Worm (Caenorhabditis elegans): ENCODE results near the gene fmil-1.

Gene fmil-1

ce11 chrIV:3611845-3612244 is 56.7 kb downstream of the fmil-1 start (continued):
- TF ChIP-seq set-16 (GFP tag; IDR thresholded peaks at IDR 0.05) (peak; percentile 49; the same call in 1 of the 2 replicates), aly-2 (tag; optimal IDR thresholded peaks at IDR 0.05) (no peak), hlh-11 (tag; optimal IDR thresholded peaks at IDR 0.05) (peak; percentile 97), ceh-32 (tag; optimal IDR thresholded peaks at IDR 0.05; ENCODE audit: poor library complexity) (no peak), lim-7 (GFP tag; IDR thresholded peaks at IDR 0.05) (no peak), ceh-28 (tag; optimal IDR thresholded peaks at IDR 0.05) (no peak), Y105C5A.15 (GFP tag; IDR thresholded peaks at IDR 0.05) (no peak), lin-1 (GFP tag; IDR thresholded peaks at IDR 0.05) (peak; percentile 84), pqm-1 (tag; optimal IDR thresholded peaks at IDR 0.05) (peak; percentile 82), lir-3 (tag; optimal IDR thresholded peaks at IDR 0.05) (no peak), dmd-6 (GFP tag; IDR thresholded peaks at IDR 0.05) (peak; percentile 87), mes-2 (tag; optimal IDR thresholded peaks at IDR 0.05; ENCODE audit: poor library complexity, severe bottlenecking) (peak; percentile 43), saeg-2 (GFP tag; IDR thresholded peaks at IDR 0.05) (peak; percentile 76; the same call in 1 of the 2 replicates), madf-5 (GFP tag; IDR thresholded peaks at IDR 0.05) (no peak), daf-12 (tag; optimal IDR thresholded peaks at IDR 0.05) (no peak), mep-1 (tag; optimal IDR thresholded peaks at IDR 0.05) (no peak), ctbp-1 (GFP tag; IDR thresholded peaks at IDR 0.05) (no peak), unc-130 (GFP tag; optimal IDR thresholded peaks at IDR 0.05) (no peak), dmd-8 (GFP tag; IDR thresholded peaks at IDR 0.05) (0 out of 2 replicates have a peak, but pooled peaks have one; percentile 10), rbr-2 (tag; optimal IDR thresholded peaks at IDR 0.05) (no peak), nhr-10 (tag; optimal IDR thresholded peaks at IDR 0.05) (peak; percentile 52), mxl-2 (GFP tag; conservative IDR thresholded peaks at IDR 0.05) (no peak), vab-7 (GFP tag; IDR thresholded peaks at IDR 0.05) (no peak), ceh-62 (tag; optimal IDR thresholded peaks at IDR 0.05) (no peak), egl-27 (tag; optimal IDR thresholded peaks at IDR 0.05) (no peak), hlh-30 (tag; optimal IDR thresholded peaks at IDR 0.05; ENCODE audit: insufficient read depth) (peak; percentile 80), mxl-3 (GFP tag; optimal IDR thresholded peaks at IDR 0.05) (peak; percentile 62), nhr-77 (tag; optimal IDR thresholded peaks at IDR 0.05) (peak; percentile 64), daf-19 (GFP tag; conservative IDR thresholded peaks at IDR 0.05) (no peak), nhr-28 (tag; optimal IDR thresholded peaks at IDR 0.05) (peak; percentile 89), nhr-102 (tag; optimal IDR thresholded peaks at IDR 0.05) (peak; percentile 86), gei-8 (GFP tag; optimal IDR thresholded peaks at IDR 0.05) (peak; percentile 59), php-3 (GFP tag; IDR thresholded peaks at IDR 0.05) (peak; percentile 94), lin-15B (tag; optimal IDR thresholded peaks at IDR 0.05) (no peak), attf-4 (tag; optimal IDR thresholded peaks at IDR 0.05) (no peak), nhr-41 (GFP tag; IDR thresholded peaks at IDR 0.05) (no peak), nhr-237 (tag; optimal IDR thresholded peaks at IDR 0.05) (no peak), F26F4.8 (GFP tag; conservative IDR thresholded peaks at IDR 0.05) (no peak), sdz-12 (GFP tag; optimal IDR thresholded peaks at IDR 0.05) (no peak), T20F7.1 (GFP tag; optimal IDR thresholded peaks at IDR 0.05) (no peak), dve-1 (tag; optimal IDR thresholded peaks at IDR 0.05; ENCODE audit: insufficient read depth) (peak; percentile 94), ZK546.5 (tag; optimal IDR thresholded peaks at IDR 0.05) (no peak), Y5F2A.4 (GFP tag; optimal IDR thresholded peaks at IDR 0.05) (no peak), mdt-29 (GFP tag; IDR thresholded peaks at IDR 0.05) (peak; percentile 65), R02D3.7 (tag; optimal IDR thresholded peaks at IDR 0.05) (no peak), ztf-7 (tag; optimal IDR thresholded peaks at IDR 0.05) (no peak), nhr-76 (tag; optimal IDR thresholded peaks at IDR 0.05) (no peak), snpc-4 (tag; optimal IDR thresholded peaks at IDR 0.05) (no peak), F10B5.3 (tag; optimal IDR thresholded peaks at IDR 0.05) (no peak), dpl-1 (GFP tag; optimal IDR thresholded peaks at IDR 0.05) (no peak), nhr-48 (tag; optimal IDR thresholded peaks at IDR 0.05) (peak; percentile 83), ceh-20 (GFP tag; IDR thresholded peaks at IDR 0.05) (peak; percentile 82)
